Fruit fly (Drosophila melanogaster) whole organism, embryonic: Measurements from ENCODE around the gene unc-4.

ENCODE experiments used
- CG16779 ChIP-seq: fragments of 200-800 bp; sonication (Bioruptor generic); IDR thresholded peaks from 2 replicates; pipeline ENCODE4 v1.3.6; 2022; ENCODE audit warnings: missing biosample characterization, missing genetic modification characterization
- CG16815 ChIP-seq: fragments of 200-800 bp; sonication (Bioruptor generic); optimal IDR thresholded peaks from 3 replicates; lab custom pipeline; 2017; ENCODE audit warnings: missing biosample characterization, mild to moderate bottlenecking, missing genetic modification characterization
- CG17385 ChIP-seq: fragments of 200-800 bp; sonication (Bioruptor generic); optimal IDR thresholded peaks from 3 replicates; lab custom pipeline; 2018; ENCODE audit warnings: missing biosample characterization, mild to moderate bottlenecking, missing genetic modification characterization
- CG2116 ChIP-seq: fragments of 200-800 bp; sonication (Bioruptor generic); optimal IDR thresholded peaks from 3 replicates; lab custom pipeline; 2018; ENCODE audit warnings: missing biosample characterization, mild to moderate bottlenecking, missing genetic modification characterization
- CG6791 ChIP-seq: fragments of 200-800 bp; sonication (Bioruptor generic); IDR thresholded peaks from 3 replicates; pipeline ENCODE4 v1.3.6; 2022; ENCODE audit warnings: missing biosample characterization, missing genetic modification characterization; ENCODE audit not compliant: partially characterized antibody
- CG7786 ChIP-seq: fragments of 200-800 bp; sonication (Bioruptor generic); optimal IDR thresholded peaks from 2 replicates; lab custom pipeline; 2016; ENCODE audit warnings: missing biosample characterization, missing genetic modification characterization
- Trl ChIP-seq, 3 experiments: fragments of >200 bp in 2 of 3; fragments of 200-800 bp in 1 of 3; sonication (Bioruptor generic) in 1 of 3; optimal IDR thresholded peaks; 2 replicates in 1 of 3; 3 replicates in 2 of 3; lab custom pipeline; 2016 to 2017; ENCODE audit warnings: missing biosample characterization in 1 of 3, missing genetic modification characterization in 1 of 3

The unc-4 gene

DNA sequence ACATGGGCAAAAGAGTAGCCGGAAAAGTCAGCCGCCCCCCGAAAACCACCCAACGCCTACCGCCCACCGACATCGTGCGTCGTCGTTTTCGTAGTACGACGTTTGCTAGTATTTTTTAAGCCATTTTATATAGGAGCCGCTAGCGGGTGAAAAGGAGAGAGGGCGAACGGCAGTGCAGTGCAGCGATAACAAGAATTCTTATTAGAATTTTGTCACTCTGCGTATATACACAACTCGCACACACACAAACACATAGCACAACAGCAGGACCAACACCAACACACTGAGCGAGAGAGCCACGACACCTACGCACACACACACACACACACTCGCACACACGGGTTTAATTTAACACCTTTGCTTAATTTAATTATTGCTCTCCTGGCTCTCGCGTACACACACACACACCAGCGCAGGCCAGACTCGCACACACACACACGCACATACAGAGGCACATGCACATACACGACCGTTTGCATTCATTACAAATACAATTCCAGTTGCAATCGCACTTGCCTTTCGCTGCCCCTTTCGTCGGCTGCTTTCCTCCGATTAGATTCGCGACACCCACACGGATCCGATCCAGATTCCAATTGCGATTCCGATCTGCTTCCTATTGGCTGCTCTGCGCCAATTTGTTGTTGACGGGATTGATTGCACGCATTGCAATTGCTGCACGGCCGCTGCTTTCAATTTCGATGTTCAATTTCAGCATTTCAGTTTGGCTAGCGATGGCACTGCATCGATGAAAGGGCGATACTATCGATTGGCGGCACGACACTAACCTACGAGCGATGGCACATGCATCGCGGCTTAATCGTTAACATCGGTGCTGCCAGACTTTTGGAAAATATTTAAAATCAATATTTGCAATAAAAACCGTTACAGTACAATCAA is 58.7 kb downstream of the unc-4 start, which contains the start of gene Socs16D (continued):
- TF ChIP-seq CG6791 (GFP tag; lab: Robert Waterston, UW) (peak; percentile 98), CG17385 (peak; percentile 10), CG16815 (GFP tag; lab: Kevin White, UChicago) (no peak), CG2116 (peak; percentile 94), Trl (optimal IDR thresholded peaks at IDR 0.05; lab: Kevin White, UChicago) (peak; percentile 61 to 78), Trl (GFP tag; optimal IDR thresholded peaks at IDR 0.05; lab: Kevin White, UChicago) (peak; percentile 55), CG16779 (no peak), CG7786 (GFP tag; lab: Kevin White, UChicago) (peak; percentile 40)
